Fruit fly (Drosophila melanogaster): ENCODE data around the gene RpS26.

dm6 chr2L:18468010-18468409 is 24.9 kb upstream of the RpS26 start:
- TF ChIP-seq CG8478 (optimal IDR thresholded peaks at IDR 0.05) (no peak), CTCF (optimal IDR thresholded peaks at IDR 0.05) (no peak)

Data from S2 (cell line).